Worm (Caenorhabditis elegans): ENCODE results near the gene AC7.3.

The AC7.3 gene

ce11 chrIV:5121995-5122394 lies 10.4 kb downstream of the AC7.3 start, which contains the start of gene tkr-3:
Gene tkr-3, minus strand, starts transcription at chrIV:5122095.
- no peak for TF ChIP-seq flt-1 (GFP tag; IDR thresholded peaks at IDR 0.05)
- TF ChIP-seq B0310.2 (tag; optimal IDR thresholded peaks at IDR 0.05) = no peak
- TF ChIP-seq ceh-36 (tag; optimal IDR thresholded peaks at IDR 0.05) = no peak
- TF ChIP-seq hmbx-1 (tag; optimal IDR thresholded peaks at IDR 0.05) = no peak
- no peak for TF ChIP-seq sea-1 (GFP tag; conservative IDR thresholded peaks at IDR 0.05)
- no peak for TF ChIP-seq ceh-13 (GFP tag; optimal IDR thresholded peaks at IDR 0.05)
- TF ChIP-seq aly-1 (tag; optimal IDR thresholded peaks at IDR 0.05) = no peak
- TF ChIP-seq tbx-11 (GFP tag; IDR thresholded peaks at IDR 0.05) = no peak
- TF ChIP-seq ets-7 (tag; optimal IDR thresholded peaks at IDR 0.05) = no peak
- TF ChIP-seq ama-1 (optimal IDR thresholded peaks at IDR 0.05) = no peak
- TF ChIP-seq hnd-1 (tag; optimal IDR thresholded peaks at IDR 0.05) = no peak
- no peak for TF ChIP-seq hmg-4 (GFP tag; optimal IDR thresholded peaks at IDR 0.05)

ce11 chrIV:5131781-5132180 lies 20.1 kb downstream of the AC7.3 start:
- TF ChIP-seq hmbx-1 (tag; optimal IDR thresholded peaks at IDR 0.05) (no peak), tbx-37 (GFP tag; conservative IDR thresholded peaks at IDR 0.05) (no peak), tbx-11 (GFP tag; IDR thresholded peaks at IDR 0.05) (no peak), B0310.2 (tag; optimal IDR thresholded peaks at IDR 0.05) (no peak), hnd-1 (tag; optimal IDR thresholded peaks at IDR 0.05) (no peak), ama-1 (optimal IDR thresholded peaks at IDR 0.05) (no peak)

DNA sequence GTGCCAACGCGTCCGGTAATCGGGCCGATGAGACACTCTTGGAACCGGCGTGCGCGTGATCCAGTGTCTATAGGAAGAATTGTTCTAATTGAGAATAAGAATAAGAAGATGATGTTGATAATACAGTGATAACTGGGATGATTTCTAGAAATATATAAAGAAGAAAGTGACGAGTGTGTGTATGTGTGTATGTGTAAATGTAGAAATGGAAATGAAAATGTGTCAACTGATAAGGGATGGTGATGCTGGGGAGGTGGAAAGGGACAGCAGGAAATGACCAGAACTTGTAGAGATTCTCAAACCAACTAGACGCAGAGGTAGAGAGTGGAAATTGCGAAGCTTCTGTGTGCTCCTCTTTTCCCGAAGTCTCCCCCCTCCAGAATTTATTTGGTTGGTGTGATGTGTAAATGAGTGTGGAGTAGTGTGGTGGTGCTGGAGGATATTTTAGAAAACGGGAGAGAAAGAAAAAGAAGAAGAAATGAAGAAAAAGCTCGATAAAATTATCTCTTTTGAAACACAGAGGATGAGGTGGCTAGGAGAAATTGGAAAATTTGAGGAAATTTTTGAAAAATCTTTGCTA lies 22.2 kb downstream of the AC7.3 start:
- TF ChIP-seq sea-1 (GFP tag; conservative IDR thresholded peaks at IDR 0.05) (no peak), ets-7 (tag; optimal IDR thresholded peaks at IDR 0.05) (no peak), scrt-1 (GFP tag; IDR thresholded peaks at IDR 0.05) (no peak), pes-1 (GFP tag; IDR thresholded peaks at IDR 0.05) (no peak), hmg-4 (GFP tag; optimal IDR thresholded peaks at IDR 0.05) (no peak), flt-1 (GFP tag; IDR thresholded peaks at IDR 0.05) (no peak), ceh-36 (tag; optimal IDR thresholded peaks at IDR 0.05) (no peak)

DNA sequence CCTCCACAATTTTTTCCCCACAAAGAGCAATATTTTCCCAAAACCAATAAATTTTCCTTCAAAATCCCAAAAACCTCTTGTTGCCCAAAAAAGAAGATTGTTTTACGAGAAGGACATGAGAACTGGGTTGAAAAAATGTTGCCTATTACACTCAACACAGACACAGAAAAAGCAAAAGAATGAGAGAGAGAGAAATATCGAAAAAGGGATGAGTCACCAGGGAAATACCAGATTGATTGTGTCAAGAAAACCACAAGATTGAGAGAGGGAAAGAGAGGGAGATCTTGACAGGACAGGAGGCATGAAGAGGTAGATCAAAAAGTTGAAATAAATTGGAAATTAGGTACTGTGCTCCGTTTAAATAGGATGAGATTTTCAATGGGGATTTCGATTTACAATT lies 23.2 kb downstream of the AC7.3 start:
- TF ChIP-seq tbx-37 (GFP tag; conservative IDR thresholded peaks at IDR 0.05) = no peak
- no peak for TF ChIP-seq ama-1 (optimal IDR thresholded peaks at IDR 0.05)
- no peak for TF ChIP-seq aly-1 (tag; optimal IDR thresholded peaks at IDR 0.05)
- no peak for TF ChIP-seq hnd-1 (tag; optimal IDR thresholded peaks at IDR 0.05)
- no peak for TF ChIP-seq tra-4 (tag; optimal IDR thresholded peaks at IDR 0.05)
- no peak for TF ChIP-seq ets-7 (tag; optimal IDR thresholded peaks at IDR 0.05)
- TF ChIP-seq scrt-1 (GFP tag; IDR thresholded peaks at IDR 0.05) = no peak
- TF ChIP-seq pes-1 (GFP tag; IDR thresholded peaks at IDR 0.05) = no peak
- TF ChIP-seq F13C5.2 (tag; optimal IDR thresholded peaks at IDR 0.05) = no peak
- TF ChIP-seq B0310.2 (tag; optimal IDR thresholded peaks at IDR 0.05) = no peak
- no peak for TF ChIP-seq flt-1 (GFP tag; IDR thresholded peaks at IDR 0.05)
- no peak for TF ChIP-seq tbx-11 (GFP tag; IDR thresholded peaks at IDR 0.05)
- TF ChIP-seq ceh-13 (GFP tag; optimal IDR thresholded peaks at IDR 0.05) = no peak
- no peak for TF ChIP-seq hmbx-1 (tag; optimal IDR thresholded peaks at IDR 0.05)
- no peak for TF ChIP-seq ceh-36 (tag; optimal IDR thresholded peaks at IDR 0.05)
- no peak for TF ChIP-seq hmg-4 (GFP tag; optimal IDR thresholded peaks at IDR 0.05)
- TF ChIP-seq sea-1 (GFP tag; conservative IDR thresholded peaks at IDR 0.05) = no peak

DNA sequence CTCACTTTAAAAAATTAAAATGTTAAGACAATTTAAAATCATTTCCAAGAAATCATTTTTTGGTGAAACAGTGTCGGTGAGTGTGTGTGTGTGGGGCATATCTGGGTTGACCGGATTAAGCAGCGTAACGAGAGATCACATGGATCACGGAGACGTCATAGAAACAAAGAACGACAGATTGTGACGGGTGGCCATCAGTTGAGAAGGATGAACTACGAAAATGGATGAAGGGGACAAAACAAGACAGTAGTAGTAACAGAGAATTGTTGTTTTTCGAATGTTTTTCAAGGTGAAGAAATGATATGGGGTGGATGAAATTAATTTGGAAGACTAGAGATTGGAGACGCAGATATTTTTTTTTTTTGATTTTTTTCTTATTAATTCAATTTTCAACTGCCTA lies 24.9 kb downstream of the AC7.3 start:
- TF ChIP-seq ets-7 (tag; optimal IDR thresholded peaks at IDR 0.05) (no peak), hmbx-1 (tag; optimal IDR thresholded peaks at IDR 0.05) (no peak), hnd-1 (tag; optimal IDR thresholded peaks at IDR 0.05) (no peak), ceh-36 (tag; optimal IDR thresholded peaks at IDR 0.05) (peak; percentile 25), flt-1 (GFP tag; IDR thresholded peaks at IDR 0.05) (no peak), aly-1 (tag; optimal IDR thresholded peaks at IDR 0.05) (no peak), tbx-11 (GFP tag; IDR thresholded peaks at IDR 0.05) (no peak), F13C5.2 (tag; optimal IDR thresholded peaks at IDR 0.05) (no peak)

ce11 chrIV:5137809-5138208 lies 26.2 kb downstream of the AC7.3 start:
- TF ChIP-seq hmbx-1 (tag; optimal IDR thresholded peaks at IDR 0.05) = no peak
- TF ChIP-seq scrt-1 (GFP tag; IDR thresholded peaks at IDR 0.05) = no peak
- TF ChIP-seq F13C5.2 (tag; optimal IDR thresholded peaks at IDR 0.05) = no peak
- no peak for TF ChIP-seq ama-1 (optimal IDR thresholded peaks at IDR 0.05)
- no peak for TF ChIP-seq aly-1 (tag; optimal IDR thresholded peaks at IDR 0.05)
- TF ChIP-seq hmg-4 (GFP tag; optimal IDR thresholded peaks at IDR 0.05) = no peak
- TF ChIP-seq tbx-37 (GFP tag; conservative IDR thresholded peaks at IDR 0.05) = no peak
- no peak for TF ChIP-seq tbx-11 (GFP tag; IDR thresholded peaks at IDR 0.05)
- TF ChIP-seq hnd-1 (tag; optimal IDR thresholded peaks at IDR 0.05) = no peak
- TF ChIP-seq ets-7 (tag; optimal IDR thresholded peaks at IDR 0.05) = no peak
- no peak for TF ChIP-seq pes-1 (GFP tag; IDR thresholded peaks at IDR 0.05)

ce11 chrIV:5139189-5139588 lies 27.6 kb downstream of the AC7.3 start:
- TF ChIP-seq hnd-1 (tag; optimal IDR thresholded peaks at IDR 0.05) (no peak), tbx-11 (GFP tag; IDR thresholded peaks at IDR 0.05) (no peak), ceh-13 (GFP tag; optimal IDR thresholded peaks at IDR 0.05) (no peak), pes-1 (GFP tag; IDR thresholded peaks at IDR 0.05) (no peak), aly-1 (tag; optimal IDR thresholded peaks at IDR 0.05) (no peak)

DNA sequence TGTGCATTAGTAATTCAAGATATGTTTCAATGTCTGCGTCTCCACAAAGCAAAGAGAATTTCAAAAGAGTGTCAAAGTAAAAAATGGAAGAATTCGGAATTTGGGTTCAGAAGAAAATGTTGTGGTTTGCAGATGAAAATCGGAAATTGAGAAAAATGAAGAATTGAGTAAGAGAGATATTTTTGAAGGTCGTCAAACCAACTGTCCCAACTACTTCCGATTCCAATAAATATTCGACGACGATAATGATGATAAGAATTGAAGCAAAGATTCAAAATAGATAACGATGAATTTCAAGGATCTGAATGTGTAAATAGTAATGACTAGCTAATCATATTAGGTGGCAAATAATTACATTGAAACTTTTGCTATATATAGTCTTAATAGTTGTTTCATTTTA lies 28.3 kb downstream of the AC7.3 start:
- no peak for TF ChIP-seq pes-1 (GFP tag; IDR thresholded peaks at IDR 0.05)
- no peak for TF ChIP-seq ceh-13 (GFP tag; optimal IDR thresholded peaks at IDR 0.05)
- no peak for TF ChIP-seq hmbx-1 (tag; optimal IDR thresholded peaks at IDR 0.05)
- no peak for TF ChIP-seq tbx-37 (GFP tag; conservative IDR thresholded peaks at IDR 0.05)
- TF ChIP-seq tbx-11 (GFP tag; IDR thresholded peaks at IDR 0.05) = no peak
- TF ChIP-seq ceh-36 (tag; optimal IDR thresholded peaks at IDR 0.05) = no peak
- TF ChIP-seq scrt-1 (GFP tag; IDR thresholded peaks at IDR 0.05) = no peak
- no peak for TF ChIP-seq F13C5.2 (tag; optimal IDR thresholded peaks at IDR 0.05)
- no peak for TF ChIP-seq B0310.2 (tag; optimal IDR thresholded peaks at IDR 0.05)
- no peak for TF ChIP-seq sea-1 (GFP tag; conservative IDR thresholded peaks at IDR 0.05)
- no peak for TF ChIP-seq ama-1 (optimal IDR thresholded peaks at IDR 0.05)
- TF ChIP-seq hmg-4 (GFP tag; optimal IDR thresholded peaks at IDR 0.05) = no peak
